Worm (Caenorhabditis elegans) whole organism, L3 larva: ENCODE data around the gene Y39F10C.3.

Experiments used
- ceh-82 ChIP-seq: fragments of 150-350 bp; optimal IDR thresholded peaks from 2 replicates; lab custom pipeline; 2014; ENCODE audit warnings: missing biosample characterization, missing genetic modification characterization
- nhr-25 ChIP-seq: sonication (generic microtip); optimal IDR thresholded peaks from 2 replicates; lab custom pipeline; 2017; ENCODE audit warnings: missing biosample characterization, missing genetic modification characterization
- nhr-43 ChIP-seq: sonication (generic microtip); optimal IDR thresholded peaks from 2 replicates; lab custom pipeline; 2016; ENCODE audit warnings: mild to moderate bottlenecking, missing genetic modification characterization, missing compliant biosample characterization; ENCODE audit not compliant: poor library complexity, severe bottlenecking
- snpc-4 ChIP-seq: fragments of 150-350 bp; optimal IDR thresholded peaks from 2 replicates; lab custom pipeline; 2014; ENCODE audit warnings: missing biosample characterization, missing genetic modification characterization
- unc-39 ChIP-seq: sonication (generic microtip); optimal IDR thresholded peaks from 4 replicates; lab custom pipeline; 2017; ENCODE audit warnings: missing biosample characterization, missing genetic modification characterization

- no peak for TF ChIP-seq ceh-82 (tag; lab: Kevin White, UChicago)
- no peak for TF ChIP-seq snpc-4 (tag; lab: Kevin White, UChicago)
- TF ChIP-seq nhr-25 (tag; lab: Kevin White, UChicago) = no peak
- no peak for TF ChIP-seq unc-39 (tag; lab: Kevin White, UChicago)
- no peak for TF ChIP-seq nhr-43
Observed at ce11 chrII:680612-681011, 6.4 kb downstream of the Y39F10C.3 start, which contains the start of the genes T02H6.10 and T02H6.8.
